Worm (Caenorhabditis elegans) whole organism, midembryonic: ENCODE measurements around the gene gst-3.

ENCODE experiments used
- T22C8.4 ChIP-seq: fragments of 200-800 bp; sonication (Bioruptor generic); IDR thresholded peaks from 2 replicates; pipeline ENCODE4 v1.3.6; 2022; ENCODE audit warnings: missing genetic modification characterization, missing compliant biosample characterization
- flt-1 ChIP-seq: fragments of 200-800 bp; sonication (Bioruptor generic); IDR thresholded peaks from 2 replicates; pipeline ENCODE4 v1.3.6; 2022; ENCODE audit warnings: missing genetic modification characterization, missing compliant biosample characterization
- klf-2 ChIP-seq: fragments of 200-800 bp; sonication (Bioruptor generic); conservative IDR thresholded peaks from 2 replicates; pipeline ENCODE4 v1.3.6; 2022; ENCODE audit warnings: missing genetic modification reagents, missing genetic modification characterization, missing compliant biosample characterization
- ref-1 ChIP-seq: fragments of 200-800 bp; sonication (Bioruptor generic); conservative IDR thresholded peaks from 2 replicates; pipeline ENCODE4 v1.3.6; 2022; ENCODE audit warnings: missing genetic modification reagents, missing genetic modification characterization, missing compliant biosample characterization
- tab-1 ChIP-seq: fragments of 200-800 bp; sonication (Bioruptor generic); IDR thresholded peaks from 2 replicates; pipeline ENCODE4 v1.3.6; 2022; ENCODE audit warnings: missing genetic modification characterization, missing compliant biosample characterization

gst-3 gene

ce11 chrIV:10089777-10090176 is 50.3 kb downstream of the gst-3 start, which contains the start of gene ttr-39:
ttr-39 (minus strand) TSS chrIV:10089877.
- no peak for TF ChIP-seq flt-1
- TF ChIP-seq tab-1 = no peak
- no peak for TF ChIP-seq T22C8.4 (GFP tag; lab: Robert Waterston, UW)
- no peak for TF ChIP-seq ref-1 (GFP tag; lab: Robert Waterston, UW)
- no peak for TF ChIP-seq klf-2 (GFP tag; lab: Robert Waterston, UW)
